Fruit fly (Drosophila melanogaster): Measurements from ENCODE around the gene CG1265.

CG1265 gene

dm6 chr3L:4239442-4240322, 14.9 kb upstream of the CG1265 start, which contains the start of gene Sqor (continued):
- TF ChIP-seq vvl (GFP tag; IDR thresholded peaks at IDR 0.05) (peak; percentile 81), NK7.1 (GFP tag; optimal IDR thresholded peaks at IDR 0.05) (peak; percentile 89), dimm (GFP tag; IDR thresholded peaks at IDR 0.05) (peak; percentile 62; the same call in 1 of the 2 replicates), cg (GFP tag; optimal IDR thresholded peaks at IDR 0.05) (peak; percentile 20), Neu2 (GFP tag; optimal IDR thresholded peaks at IDR 0.05; ENCODE audit: borderline replicate concordance) (peak; percentile 43), CG34224 (GFP tag; IDR thresholded peaks at IDR 0.05; ENCODE audit: partially characterized antibody) (no peak), knrl (GFP tag; IDR thresholded peaks at IDR 0.05; ENCODE audit: partially characterized antibody) (no peak), crol (GFP tag; IDR thresholded peaks at IDR 0.05) (no peak), dati (GFP tag; IDR thresholded peaks at IDR 0.05) (0 out of 2 replicates have a peak, but pooled peaks have one; percentile 1), Asciz (GFP tag; optimal IDR thresholded peaks at IDR 0.05) (peak; percentile 82), CG5953 (GFP tag; IDR thresholded peaks at IDR 0.05) (peak; percentile 51; the same call in 1 of the 2 replicates), Fer1 (GFP tag; optimal IDR thresholded peaks at IDR 0.05) (peak; percentile 89), klu (GFP tag; IDR thresholded peaks at IDR 0.05) (peak; percentile 51), amos (GFP tag; IDR thresholded peaks at IDR 0.05; ENCODE audit: partially characterized antibody) (peak; percentile 36; the same call in 1 of the 2 replicates), Ada2b (GFP tag; IDR thresholded peaks at IDR 0.05) (peak; percentile 81), Myb (GFP tag; optimal IDR thresholded peaks at IDR 0.05) (peak; percentile 70), CG6813 (GFP tag; optimal IDR thresholded peaks at IDR 0.05) (peak; percentile 74), CG17912 (GFP tag; optimal IDR thresholded peaks at IDR 0.05) (peak; percentile 66), bab2 (GFP tag; optimal IDR thresholded peaks at IDR 0.05) (peak; percentile 71), caup (GFP tag; optimal IDR thresholded peaks at IDR 0.05; ENCODE audit: severe bottlenecking) (peak; percentile 87), CG42726 (GFP tag; IDR thresholded peaks at IDR 0.05; ENCODE audit: partially characterized antibody) (no peak), CG14050 (GFP tag; IDR thresholded peaks at IDR 0.05) (peak; percentile 80), Deaf1 (tag; optimal IDR thresholded peaks at IDR 0.05) (peak; percentile 55), h (optimal IDR thresholded peaks at IDR 0.05) (no peak), CG3281 (GFP tag; optimal IDR thresholded peaks at IDR 0.05) (peak; percentile 93), Nf-YC (tag; optimal IDR thresholded peaks at IDR 0.05) (peak; percentile 75), CG1024 (GFP tag; IDR thresholded peaks at IDR 0.05) (peak; percentile 59), CG7928 (GFP tag; optimal IDR thresholded peaks at IDR 0.05) (peak; percentile 71), Atf3 (GFP tag; optimal IDR thresholded peaks at IDR 0.05) (peak; percentile 93), nmo (GFP tag; optimal IDR thresholded peaks at IDR 0.05) (peak; percentile 86), Hr3 (GFP tag; optimal IDR thresholded peaks at IDR 0.05) (peak; percentile 65), crc (GFP tag; optimal IDR thresholded peaks at IDR 0.05) (peak; percentile 86), Sin3A (optimal IDR thresholded peaks at IDR 0.05) (no peak), Dek (tag; optimal IDR thresholded peaks at IDR 0.05) (peak; percentile 91), Hmr (GFP tag; optimal IDR thresholded peaks at IDR 0.05) (peak; percentile 89), CG11093 (GFP tag; IDR thresholded peaks at IDR 0.05) (peak; percentile 57; the same call in 1 of the 3 replicates), CG9727 (GFP tag; optimal IDR thresholded peaks at IDR 0.05) (peak; percentile 87), jigr1 (GFP tag; IDR thresholded peaks at IDR 0.05) (peak; percentile 71; the same call in 2 of the 3 replicates), CG4820 (GFP tag; optimal IDR thresholded peaks at IDR 0.05) (peak; percentile 48), B-H1 (GFP tag; IDR thresholded peaks at IDR 0.05) (peak; percentile 44), pnt (GFP tag; optimal IDR thresholded peaks at IDR 0.05) (peak; percentile 82), CG18764 (GFP tag; optimal IDR thresholded peaks at IDR 0.05) (peak; percentile 54), Vsx1 (GFP tag; optimal IDR thresholded peaks at IDR 0.05) (no peak), ind (GFP tag; optimal IDR thresholded peaks at IDR 0.05) (peak; percentile 79), Drgx (GFP tag; IDR thresholded peaks at IDR 0.05) (peak; percentile 92), C15 (GFP tag; IDR thresholded peaks at IDR 0.05) (peak; percentile 77), ab (GFP tag; optimal IDR thresholded peaks at IDR 0.05) (peak; percentile 50), nau (GFP tag; optimal IDR thresholded peaks at IDR 0.05) (no peak), Sox100B (GFP tag; optimal IDR thresholded peaks at IDR 0.05) (no peak)
